Worm (Caenorhabditis elegans) whole organism, L4 larva: Measurements from ENCODE around the gene T10D4.19.
A peak's percentile ranks its signal among the peaks of the same experiment; 100 is the strongest.

ENCODE experiments used
- F26F4.8 ChIP-seq: fragments of 200-800 bp; sonication (Bioruptor generic); conservative IDR thresholded peaks from 2 replicates; pipeline ENCODE4 v1.3.6; 2022; ENCODE audit warnings: missing genetic modification characterization, missing compliant biosample characterization
- F44E2.7 ChIP-seq: fragments of 200-800 bp; sonication (Bioruptor generic); IDR thresholded peaks from 2 replicates; pipeline ENCODE4 v2.1.2; 2022; ENCODE audit warnings: missing genetic modification characterization, missing compliant biosample characterization
- F49E8.2 ChIP-seq: sonication (generic microtip); optimal IDR thresholded peaks from 2 replicates; lab custom pipeline; 2016; ENCODE audit warnings: missing compliant biosample characterization, mild to moderate bottlenecking, missing genetic modification characterization, borderline replicate concordance
- Y75B8A.6 ChIP-seq: fragments of 200-800 bp; sonication (Bioruptor generic); IDR thresholded peaks from 2 replicates; pipeline ENCODE4 v1.3.6; 2022; ENCODE audit warnings: missing genetic modification reagents, missing genetic modification characterization, missing compliant biosample characterization
- aha-1 ChIP-seq: fragments of 150-350 bp; peaks from one replicate; lab custom pipeline; 2014; ENCODE audit warnings: missing biosample characterization, missing genetic modification characterization
- ama-1 ChIP-seq: fragments of 150-350 bp; optimal IDR thresholded peaks from 2 replicates; lab custom pipeline; 2014; ENCODE audit warnings: inconsistent platforms, mixed read lengths
- ceh-32 ChIP-seq: sonication (generic microtip); optimal IDR thresholded peaks from 2 replicates; lab custom pipeline; 2016; ENCODE audit warnings: mild to moderate bottlenecking, missing genetic modification characterization, missing compliant biosample characterization; ENCODE audit not compliant: poor library complexity
- ceh-62 ChIP-seq: sonication (generic microtip); optimal IDR thresholded peaks from 2 replicates; lab custom pipeline; 2017; ENCODE audit warnings: missing biosample characterization, missing genetic modification characterization
- ces-1 ChIP-seq: fragments of 150-350 bp; sonication (generic microtip); optimal IDR thresholded peaks from 4 replicates; lab custom pipeline; 2014; ENCODE audit warnings: missing biosample characterization, missing genetic modification reagents, missing genetic modification characterization
- daf-12 ChIP-seq: fragments of 150-350 bp; optimal IDR thresholded peaks from 2 replicates; lab custom pipeline; 2014; ENCODE audit warnings: missing biosample characterization, missing genetic modification reagents, missing genetic modification characterization
- dve-1 ChIP-seq: sonication (generic microtip); optimal IDR thresholded peaks from 2 replicates; lab custom pipeline; 2017; ENCODE audit warnings: antibody characterized with exemption, mild to moderate bottlenecking, missing genetic modification characterization, missing compliant biosample characterization; ENCODE audit not compliant: insufficient read depth
- egl-27 ChIP-seq: sonication (generic microtip); optimal IDR thresholded peaks from 3 replicates; lab custom pipeline; 2017; ENCODE audit warnings: missing biosample characterization, missing genetic modification reagents, missing genetic modification characterization
- egl-43 ChIP-seq: fragments of 200-800 bp; sonication (Bioruptor generic); IDR thresholded peaks from 2 replicates; pipeline ENCODE4 v1.3.6; 2022; ENCODE audit warnings: missing genetic modification reagents, missing genetic modification characterization, missing compliant biosample characterization
- fkh-10 ChIP-seq: fragments of 150-350 bp; optimal IDR thresholded peaks from 2 replicates; lab custom pipeline; 2014; ENCODE audit warnings: missing biosample characterization, missing genetic modification reagents, missing genetic modification characterization
- hif-1 ChIP-seq, 2 experiments: sonication (generic microtip); optimal IDR thresholded peaks; 2 replicates each; lab custom pipeline; 2016 to 2017; ENCODE audit warnings: missing compliant biosample characterization in 2 of 2, missing genetic modification characterization in 2 of 2, missing genetic modification reagents in 2 of 2, missing genotype in 2 of 2, mild to moderate bottlenecking in 1 of 2
- lin-13 ChIP-seq: fragments of 150-350 bp; optimal IDR thresholded peaks from 2 replicates; lab custom pipeline; 2014; ENCODE audit warnings: missing biosample characterization, missing genetic modification reagents, missing genetic modification characterization
- lin-39 ChIP-seq: fragments of 150-350 bp; optimal IDR thresholded peaks from 2 replicates; lab custom pipeline; 2014; ENCODE audit warnings: missing biosample characterization, missing genetic modification reagents, missing genetic modification characterization
- mdt-29 ChIP-seq: fragments of 200-800 bp; sonication (Bioruptor generic); IDR thresholded peaks from 2 replicates; pipeline ENCODE4 v1.3.6; 2022; ENCODE audit warnings: missing genetic modification reagents, missing genetic modification characterization, missing compliant biosample characterization
- nhr-10 ChIP-seq: fragments of 150-350 bp; optimal IDR thresholded peaks from 2 replicates; lab custom pipeline; 2014; ENCODE audit warnings: missing biosample characterization, missing genetic modification characterization
- nhr-11 ChIP-seq: fragments of 150-350 bp; optimal IDR thresholded peaks from 2 replicates; lab custom pipeline; 2014; ENCODE audit warnings: missing biosample characterization, missing genetic modification characterization
- nhr-111 ChIP-seq: fragments of 200-800 bp; sonication (Bioruptor generic); optimal IDR thresholded peaks from 2 replicates; lab custom pipeline; 2018; ENCODE audit warnings: mild to moderate bottlenecking, missing genetic modification characterization, missing compliant biosample characterization
- nhr-237 ChIP-seq: sonication (generic microtip); optimal IDR thresholded peaks from 2 replicates; lab custom pipeline; 2017; ENCODE audit warnings: missing biosample characterization, missing genetic modification characterization
- nhr-25 ChIP-seq: sonication (generic microtip); optimal IDR thresholded peaks from 2 replicates; lab custom pipeline; 2017; ENCODE audit warnings: missing genetic modification characterization, mild to moderate bottlenecking, missing compliant biosample characterization, antibody characterized with exemption, moderate library complexity, borderline replicate concordance; ENCODE audit not compliant: insufficient read depth
- nhr-28 ChIP-seq: fragments of 150-350 bp; optimal IDR thresholded peaks from 2 replicates; lab custom pipeline; 2014; ENCODE audit warnings: missing biosample characterization, missing genetic modification characterization
- nhr-48 ChIP-seq: sonication (generic microtip); optimal IDR thresholded peaks from 2 replicates; lab custom pipeline; 2016; ENCODE audit warnings: mild to moderate bottlenecking, missing genetic modification characterization, missing compliant biosample characterization
- pqm-1 ChIP-seq: sonication (generic microtip); optimal IDR thresholded peaks from 2 replicates; lab custom pipeline; 2017; ENCODE audit warnings: missing biosample characterization, missing genetic modification characterization
- rbr-2 ChIP-seq: sonication (generic microtip); optimal IDR thresholded peaks from 2 replicates; lab custom pipeline; 2016; ENCODE audit warnings: missing genotype, missing genetic modification characterization, missing compliant biosample characterization
- set-16 ChIP-seq: fragments of 200-800 bp; sonication (Bioruptor generic); IDR thresholded peaks from 2 replicates; pipeline ENCODE4 v1.3.6; 2022; ENCODE audit warnings: missing genetic modification reagents, missing genetic modification characterization, missing compliant biosample characterization
- snpc-1.2 ChIP-seq: fragments of 200-800 bp; sonication (Bioruptor generic); IDR thresholded peaks from 2 replicates; pipeline ENCODE4 v1.3.6; 2022; ENCODE audit warnings: missing genetic modification reagents, missing genetic modification characterization, missing compliant biosample characterization
- spr-3 ChIP-seq: fragments of 200-800 bp; sonication (Bioruptor generic); optimal IDR thresholded peaks from 2 replicates; lab custom pipeline; 2018; ENCODE audit warnings: mild to moderate bottlenecking, missing genetic modification characterization, missing compliant biosample characterization
- unc-39 ChIP-seq: sonication (generic microtip); optimal IDR thresholded peaks from 2 replicates; lab custom pipeline; 2017; ENCODE audit warnings: missing biosample characterization, missing genetic modification characterization
- unc-62 ChIP-seq, 3 experiments: fragments of 150-350 bp in 1 of 3; sonication (generic microtip); optimal IDR thresholded peaks in 2 of 3; peaks in 1 of 3; 1 replicate in 1 of 3; 2 replicates in 2 of 3; lab custom pipeline; 2014 to 2017; ENCODE audit warnings: missing biosample characterization in 3 of 3, missing genetic modification characterization in 3 of 3, missing genetic modification reagents in 3 of 3, missing genotype in 1 of 3
- vab-7 ChIP-seq: fragments of 200-800 bp; sonication (Bioruptor generic); IDR thresholded peaks from 2 replicates; pipeline ENCODE4 v1.3.6; 2022; ENCODE audit warnings: missing genetic modification reagents, missing genetic modification characterization, missing compliant biosample characterization
- zag-1 ChIP-seq: fragments of 150-350 bp; optimal IDR thresholded peaks from 2 replicates; lab custom pipeline; 2014; ENCODE audit warnings: missing biosample characterization, missing genetic modification characterization
- zfp-2 ChIP-seq: sonication (generic microtip); optimal IDR thresholded peaks from 2 replicates; lab custom pipeline; 2016; ENCODE audit warnings: mild to moderate bottlenecking, missing genetic modification characterization, missing compliant biosample characterization
- ztf-11 ChIP-seq: fragments of 150-350 bp; optimal IDR thresholded peaks from 2 replicates; lab custom pipeline; 2014; ENCODE audit warnings: missing biosample characterization, missing genetic modification characterization

Gene T10D4.19

DNA sequence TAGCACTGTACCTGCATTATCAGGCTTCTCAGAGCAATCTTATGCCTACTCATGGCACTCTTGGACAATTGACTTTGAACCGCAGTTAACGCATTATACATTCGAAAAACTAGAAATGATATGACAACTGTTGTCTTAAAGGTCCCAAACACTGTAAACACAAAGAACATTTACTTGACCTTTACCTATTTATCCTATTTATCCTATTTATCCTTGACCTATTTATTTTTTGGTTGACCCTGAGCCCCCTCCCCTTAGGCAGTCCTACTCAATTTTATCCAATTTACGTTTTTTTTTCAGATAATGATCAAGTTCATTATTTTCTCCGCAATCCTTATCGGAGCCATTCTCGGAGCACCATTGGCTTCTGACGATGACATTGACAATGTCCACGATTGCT, at the start of gene T10D4.19, which contains the start of gene T10D4.14:
Gene T10D4.19, plus strand, starts transcription at position 304 of the 400 bp plus-strand sequence.
Gene T10D4.14, minus strand, starts transcription at position 101 of the 400 bp plus-strand sequence.
- TF ChIP-seq F26F4.8: no peak
- no peak for TF ChIP-seq nhr-28 (tag; lab: Kevin White, UChicago)

- TF ChIP-seq ztf-11 (tag; lab: Kevin White, UChicago) (no peak), snpc-1.2 (no peak), pqm-1 (tag; lab: Kevin White, UChicago) (no peak), F26F4.8 (no peak), vab-7 (GFP tag; lab: Robert Waterston, UW) (no peak), rbr-2 (tag; lab: Kevin White, UChicago) (no peak), lin-13 (GFP tag; lab: Kevin White, UChicago) (no peak), ceh-32 (tag; lab: Kevin White, UChicago) (no peak), mdt-29 (GFP tag; lab: Robert Waterston, UW) (no peak), F49E8.2 (tag; lab: Kevin White, UChicago) (no peak), ceh-62 (tag; lab: Kevin White, UChicago) (no peak), egl-43 (GFP tag; lab: Robert Waterston, UW) (no peak), spr-3 (GFP tag; lab: Kevin White, UChicago) (no peak), daf-12 (tag; lab: Kevin White, UChicago) (no peak), dve-1 (tag; lab: Kevin White, UChicago) (no peak), F44E2.7 (GFP tag; lab: Robert Waterston, UW) (no peak), nhr-10 (tag; lab: Kevin White, UChicago) (no peak), lin-39 (tag; lab: Kevin White, UChicago) (no peak), ama-1 (no peak)
Observed at ce11 chrII:3102018-3102417, 49.7 kb upstream of the T10D4.19 start, which contains the start of gene clec-121. Gene clec-121, plus strand, starts transcription at chrII:3102318.

- no peak for TF ChIP-seq lin-13 (GFP tag; lab: Kevin White, UChicago)
- no peak for TF ChIP-seq fkh-10 (GFP tag; lab: Kevin White, UChicago)
- no peak for TF ChIP-seq aha-1 (tag; lab: Kevin White, UChicago)
- no peak for TF ChIP-seq nhr-10 (tag; lab: Kevin White, UChicago)
- no peak for TF ChIP-seq unc-62 (GFP tag; optimal IDR thresholded peaks at IDR 0.05 in 1 of 2; lab: Kevin White, UChicago)
- TF ChIP-seq unc-62 (tag; optimal IDR thresholded peaks at IDR 0.05; lab: Kevin White, UChicago): no peak
- no peak for TF ChIP-seq snpc-1.2
- no peak for TF ChIP-seq unc-39 (tag; lab: Kevin White, UChicago)
- TF ChIP-seq Y75B8A.6: no peak
- TF ChIP-seq pqm-1 (tag; lab: Kevin White, UChicago): no peak
- TF ChIP-seq nhr-237: no peak
- no peak for TF ChIP-seq zfp-2 (tag; lab: Kevin White, UChicago)
- no peak for TF ChIP-seq ceh-32 (tag; lab: Kevin White, UChicago)
- no peak for TF ChIP-seq nhr-25 (tag; lab: Kevin White, UChicago)
Observed at ce11 chrII:3105765-3106164, 46.0 kb upstream of the T10D4.19 start, which contains the start of gene clec-122. Gene clec-122, plus strand, starts transcription at chrII:3106065.

DNA sequence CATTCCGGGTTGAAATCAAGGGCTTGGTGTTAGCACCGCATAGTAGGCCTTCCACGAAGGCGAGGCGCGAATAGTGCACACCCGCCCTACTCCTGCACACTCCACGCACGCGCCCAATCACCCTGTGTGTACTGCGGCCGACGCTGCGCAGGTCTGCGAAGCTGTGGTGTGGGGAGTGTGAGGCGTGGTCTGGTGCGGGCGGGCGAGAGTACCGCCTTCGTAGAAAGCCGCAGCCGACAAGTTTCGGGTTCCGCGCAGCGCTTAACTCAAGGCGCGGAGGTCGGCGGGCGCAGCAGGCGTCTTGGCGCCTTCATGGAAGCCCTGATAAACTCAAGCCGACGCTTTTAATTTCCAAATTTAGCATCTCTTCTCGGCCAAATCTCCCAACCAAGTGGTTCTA, 43.6 kb upstream of the T10D4.19 start:
- no peak for TF ChIP-seq ces-1 (GFP tag; lab: Kevin White, UChicago)
- TF ChIP-seq nhr-48 (tag; lab: Kevin White, UChicago): no peak
- TF ChIP-seq hif-1 (tag; optimal IDR thresholded peaks at IDR 0.05; lab: Kevin White, UChicago): no peak
- TF ChIP-seq egl-43 (GFP tag; lab: Robert Waterston, UW): 0 out of 2 replicates have a peak, but pooled peaks have one; percentile 16
- TF ChIP-seq zfp-2 (tag; lab: Kevin White, UChicago): no peak
- no peak for TF ChIP-seq lin-39 (tag; lab: Kevin White, UChicago)
- TF ChIP-seq zag-1 (tag; lab: Kevin White, UChicago): no peak
- no peak for TF ChIP-seq nhr-11 (tag; lab: Kevin White, UChicago)
- TF ChIP-seq nhr-111 (GFP tag; lab: Kevin White, UChicago): no peak
- TF ChIP-seq egl-27 (tag; lab: Kevin White, UChicago): no peak
- TF ChIP-seq F26F4.8: peak; percentile 55; the same call in 1 of the 2 replicates
- peak; percentile 94 for TF ChIP-seq set-16 (GFP tag; lab: Robert Waterston, UW)
- no peak for TF ChIP-seq pqm-1 (tag; lab: Kevin White, UChicago)
- TF ChIP-seq, all 104 proteins: peak for 3
